Worm (Caenorhabditis elegans) whole organism, L1 larva: ENCODE data around the gene ghi-1.

Experiments used
- C16A3.4 ChIP-seq: fragments of 150-350 bp; optimal IDR thresholded peaks from 2 replicates; lab custom pipeline; 2014; ENCODE audit warnings: missing biosample characterization, missing genetic modification characterization
- dpl-1 ChIP-seq, 3 experiments: fragments of 150-350 bp in 2 of 3; sonication (generic microtip) in 1 of 3; optimal IDR thresholded peaks; 2 replicates each; lab custom pipeline; 2014 to 2017; ENCODE audit warnings: missing biosample characterization in 3 of 3, missing genetic modification characterization in 3 of 3, missing genetic modification reagents in 3 of 3
- nhr-11 ChIP-seq: fragments of 150-350 bp; optimal IDR thresholded peaks from 2 replicates; lab custom pipeline; 2014; ENCODE audit warnings: missing biosample characterization, missing genetic modification characterization
- snpc-4 ChIP-seq: fragments of 150-350 bp; optimal IDR thresholded peaks from 2 replicates; lab custom pipeline; 2014; ENCODE audit warnings: missing biosample characterization, missing genetic modification characterization
- sptf-1 ChIP-seq: fragments of 150-350 bp; optimal IDR thresholded peaks from 2 replicates; lab custom pipeline; 2014; ENCODE audit warnings: missing biosample characterization, missing genetic modification characterization

- TF ChIP-seq C16A3.4 (tag; lab: Kevin White, UChicago) (peak; percentile 70), sptf-1 (tag; lab: Kevin White, UChicago) (no peak), nhr-11 (tag; lab: Kevin White, UChicago) (no peak), snpc-4 (tag; lab: Kevin White, UChicago) (no peak), dpl-1 (GFP tag; optimal IDR thresholded peaks at IDR 0.05; lab: Kevin White, UChicago) (peak; percentile 59 to 75 (median 65))
Measured at ce11 chrII:11652679-11653174, 6.2 kb downstream of the ghi-1 start, which contains the start of the genes rad-23 and rpn-12.
